Fruit fly (Drosophila melanogaster): ENCODE data around the gene CG32444.
A peak's percentile ranks its signal among the peaks of the same experiment; 100 is the strongest.

The CG32444 gene

DNA sequence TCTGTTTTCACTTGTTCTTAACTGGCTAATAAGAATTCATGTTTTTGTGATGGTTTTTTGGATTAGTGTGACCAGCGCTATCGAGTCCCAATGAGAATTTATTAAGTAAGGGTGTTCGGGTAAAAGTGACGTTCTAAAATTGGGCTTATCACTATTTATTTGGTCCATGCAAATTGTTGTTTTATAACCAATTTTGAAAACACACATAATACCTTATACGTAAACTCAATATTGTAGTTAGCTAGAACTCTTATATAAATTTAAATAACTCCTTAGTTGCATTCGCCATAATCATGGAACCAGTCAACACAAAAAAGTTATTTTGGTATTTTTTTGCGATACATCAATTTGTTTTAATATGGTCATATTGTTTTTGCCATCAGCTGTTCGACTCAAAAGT lies 42.9 kb downstream of the CG32444 start, which contains the start of the genes Als2 and CG11248 (continued):
- TF ChIP-seq H2.0 (GFP tag; IDR thresholded peaks at IDR 0.05) = peak; percentile 56; the same call in 1 of the 2 replicates
- peak; percentile 47 for TF ChIP-seq luna (GFP tag; optimal IDR thresholded peaks at IDR 0.05)
- 0 out of 3 replicates have a peak, but pooled peaks have one; percentile 17 for TF ChIP-seq gce (GFP tag; IDR thresholded peaks at IDR 0.05)
- TF ChIP-seq CG10462 (GFP tag; optimal IDR thresholded peaks at IDR 0.05) = peak; percentile 30
- no peak for TF ChIP-seq Lpt (GFP tag; optimal IDR thresholded peaks at IDR 0.05)
- peak; percentile 54; the same call in 1 of the 2 replicates for TF ChIP-seq HLH3B (GFP tag; IDR thresholded peaks at IDR 0.05)
- peak; percentile 46 for TF ChIP-seq NC2β (GFP tag; optimal IDR thresholded peaks at IDR 0.05)
- TF ChIP-seq CG33213 (GFP tag; optimal IDR thresholded peaks at IDR 0.05) = peak; percentile 13
- TF ChIP-seq Hr3 (GFP tag; optimal IDR thresholded peaks at IDR 0.05) = peak; percentile 76
- TF ChIP-seq CG17385 (GFP tag; optimal IDR thresholded peaks at IDR 0.05) = peak; percentile 60
- TF ChIP-seq Meics (GFP tag; optimal IDR thresholded peaks at IDR 0.05) = peak; percentile 69
- peak; percentile 14; the same call in 1 of the 2 replicates for TF ChIP-seq CG1024 (GFP tag; IDR thresholded peaks at IDR 0.05)
- TF ChIP-seq CG15696 (tag; optimal IDR thresholded peaks at IDR 0.05) = peak; percentile 82
- TF ChIP-seq Dad (GFP tag; optimal IDR thresholded peaks at IDR 0.05) = peak; percentile 36
- 0 out of 2 replicates have a peak, but pooled peaks have one; percentile 40 for TF ChIP-seq CG32767 (GFP tag; IDR thresholded peaks at IDR 0.05)
- TF ChIP-seq Mad (GFP tag; optimal IDR thresholded peaks at IDR 0.05) = peak; percentile 67
- TF ChIP-seq her (GFP tag; optimal IDR thresholded peaks at IDR 0.05) = no peak
- peak; percentile 82 for TF ChIP-seq CG9932 (GFP tag; IDR thresholded peaks at IDR 0.05)
- TF ChIP-seq CG30403 (GFP tag; optimal IDR thresholded peaks at IDR 0.05) = peak; percentile 85
- no peak for TF ChIP-seq yki (optimal IDR thresholded peaks at IDR 0.05)
- TF ChIP-seq CG12659 (GFP tag; optimal IDR thresholded peaks at IDR 0.05) = peak; percentile 79
- peak; percentile 68 for TF ChIP-seq CG4820 (GFP tag; optimal IDR thresholded peaks at IDR 0.05)
- peak; percentile 6 for TF ChIP-seq Sin3A (optimal IDR thresholded peaks at IDR 0.05)
- peak; percentile 43 for TF ChIP-seq CG10959 (GFP tag; IDR thresholded peaks at IDR 0.05)
- no peak for TF ChIP-seq inv (GFP tag; IDR thresholded peaks at IDR 0.05; ENCODE audit: partially characterized antibody)
- no peak for TF ChIP-seq schlank (tag; optimal IDR thresholded peaks at IDR 0.05)
- TF ChIP-seq TFAM (GFP tag; optimal IDR thresholded peaks at IDR 0.05) = no peak
- TF ChIP-seq CG4424 (GFP tag; optimal IDR thresholded peaks at IDR 0.05) = peak; percentile 70
- TF ChIP-seq phol (tag; optimal IDR thresholded peaks at IDR 0.05) = peak; percentile 90
- TF ChIP-seq Aef1 (GFP tag; IDR thresholded peaks at IDR 0.05) = peak; percentile 69
- TF ChIP-seq Oaz (GFP tag; IDR thresholded peaks at IDR 0.05) = 0 out of 2 replicates have a peak, but pooled peaks have one; percentile 27
- TF ChIP-seq Dip3 (GFP tag; optimal IDR thresholded peaks at IDR 0.05) = peak; percentile 76
- no peak for TF ChIP-seq nerfin-2 (GFP tag; IDR thresholded peaks at IDR 0.05; ENCODE audit: partially characterized antibody)
- TF ChIP-seq CG7963 (GFP tag; IDR thresholded peaks at IDR 0.05; ENCODE audit: partially characterized antibody) = no peak
- peak; percentile 72 for TF ChIP-seq trem (tag; optimal IDR thresholded peaks at IDR 0.05)
- peak; percentile 54 for TF ChIP-seq Ets97D (GFP tag; optimal IDR thresholded peaks at IDR 0.05)
- no peak for TF ChIP-seq sug (tag; optimal IDR thresholded peaks at IDR 0.05)
- no peak for TF ChIP-seq tna (GFP tag; IDR thresholded peaks at IDR 0.05; ENCODE audit: partially characterized antibody)
- no peak for TF ChIP-seq eve (GFP tag; optimal IDR thresholded peaks at IDR 0.05)
- TF ChIP-seq CG4854 (GFP tag; optimal IDR thresholded peaks at IDR 0.05) = no peak
- peak; percentile 59 for TF ChIP-seq Side (GFP tag; optimal IDR thresholded peaks at IDR 0.05)
- peak; percentile 74 for TF ChIP-seq sob (GFP tag; IDR thresholded peaks at IDR 0.05)
- TF ChIP-seq CG16815 (GFP tag; optimal IDR thresholded peaks at IDR 0.05) = peak; percentile 57
- TF ChIP-seq org-1 (GFP tag; optimal IDR thresholded peaks at IDR 0.05) = no peak
- no peak for TF ChIP-seq Hey (tag; optimal IDR thresholded peaks at IDR 0.05)
- no peak for TF ChIP-seq CG16813 (GFP tag; IDR thresholded peaks at IDR 0.05; ENCODE audit: partially characterized antibody)
- TF ChIP-seq CG13894 (tag; optimal IDR thresholded peaks at IDR 0.05) = no peak
- peak; percentile 55 for TF ChIP-seq pzg (GFP tag; optimal IDR thresholded peaks at IDR 0.05)
- TF ChIP-seq Bdp1 (GFP tag; optimal IDR thresholded peaks at IDR 0.05) = peak; percentile 42
- peak; percentile 78 for TF ChIP-seq CG13775 (GFP tag; optimal IDR thresholded peaks at IDR 0.05)
- TF ChIP-seq CG1233 (GFP tag; optimal IDR thresholded peaks at IDR 0.05) = peak; percentile 52
- TF ChIP-seq aop (GFP tag; IDR thresholded peaks at IDR 0.05) = no peak
